Worm (Caenorhabditis elegans) whole organism, late embryonic: ENCODE measurements around the gene M04D8.5.

Experiments used
- F13H6.1 ChIP-seq: sonication (generic microtip); optimal IDR thresholded peaks from 2 replicates; lab custom pipeline; 2016; ENCODE audit warnings: missing genetic modification characterization, missing compliant biosample characterization
- ama-1 ChIP-seq: fragments of 150-350 bp; optimal IDR thresholded peaks from 2 replicates; lab custom pipeline; 2014
- ceh-19 ChIP-seq: fragments of 200-800 bp; sonication (Bioruptor generic); optimal IDR thresholded peaks from 2 replicates; lab custom pipeline; 2018; ENCODE audit warnings: mild to moderate bottlenecking, missing genetic modification characterization, missing compliant biosample characterization
- gmeb-2 ChIP-seq: sonication (generic microtip); optimal IDR thresholded peaks from 2 replicates; lab custom pipeline; 2016; ENCODE audit warnings: missing genetic modification characterization, inconsistent platforms, missing compliant biosample characterization
- lin-11 ChIP-seq: fragments of 200-800 bp; sonication (Bioruptor generic); optimal IDR thresholded peaks from 2 replicates; lab custom pipeline; 2018; ENCODE audit warnings: mild to moderate bottlenecking, missing genetic modification characterization, missing compliant biosample characterization
- pha-4 ChIP-seq: fragments of 150-350 bp; optimal IDR thresholded peaks from 2 replicates; lab custom pipeline; 2018; ENCODE audit warnings: missing biosample characterization, missing genetic modification reagents, missing genetic modification characterization

DNA sequence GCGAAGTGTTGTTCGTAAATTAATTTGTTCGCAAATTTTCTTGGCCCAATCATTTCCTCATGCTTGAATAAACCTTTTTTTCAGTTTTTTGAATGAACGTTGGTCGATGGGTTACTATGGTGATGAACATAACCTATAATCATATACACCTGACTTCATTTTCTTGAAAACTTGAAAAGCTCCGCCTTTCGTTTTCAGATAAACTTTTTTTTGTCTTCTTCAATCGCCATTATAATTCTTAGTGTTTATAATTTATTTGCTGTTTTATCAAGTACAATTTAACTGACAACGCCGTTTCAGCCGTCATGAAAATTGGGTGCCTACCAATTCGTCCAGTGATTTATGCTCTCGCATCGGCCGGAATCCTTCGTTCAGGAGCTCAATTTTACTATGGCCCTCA lies 4.0 kb upstream of the M04D8.5 start, which contains the start of gene M04D8.7:
- TF ChIP-seq F13H6.1, result no peak
- no peak for TF ChIP-seq pha-4
- no peak for TF ChIP-seq ceh-19
- no peak for TF ChIP-seq ama-1 (lab: Kevin White, UChicago)
- TF ChIP-seq gmeb-2, result no peak
- TF ChIP-seq lin-11 (tag; lab: Kevin White, UChicago), result no peak
